Worm (Caenorhabditis elegans) whole organism, young adult: Measurements from ENCODE around the gene C24G6.8.

ENCODE experiments used
- bed-1 ChIP-seq: fragments of 200-800 bp; sonication (Bioruptor generic); IDR thresholded peaks from 2 replicates; pipeline ENCODE4 v1.3.6; 2022; ENCODE audit warnings: missing genetic modification reagents, missing genetic modification characterization, missing compliant biosample characterization
- let-607 ChIP-seq, 2 experiments: fragments of 200-800 bp in 1 of 2; sonication (Bioruptor generic) in 1 of 2; sonication (generic microtip) in 1 of 2; optimal IDR thresholded peaks; 2 replicates each; lab custom pipeline; 2016 to 2018; ENCODE audit warnings: mild to moderate bottlenecking in 2 of 2, missing compliant biosample characterization in 2 of 2, missing genetic modification characterization in 2 of 2, moderate library complexity in 2 of 2, missing genotype in 1 of 2
- lin-54 ChIP-seq: fragments of 200-800 bp; sonication (Bioruptor generic); optimal IDR thresholded peaks from 2 replicates; lab custom pipeline; 2018; ENCODE audit warnings: mild to moderate bottlenecking, missing genetic modification characterization, missing compliant biosample characterization
- pha-4 ChIP-seq: fragments of 150-350 bp; sonication (generic microtip); optimal IDR thresholded peaks from 2 replicates; lab custom pipeline; 2014; ENCODE audit warnings: missing biosample characterization, missing genetic modification reagents, missing genetic modification characterization
- repo-1 ChIP-seq: sonication (generic microtip); optimal IDR thresholded peaks from 2 replicates; lab custom pipeline; 2017; ENCODE audit warnings: mild to moderate bottlenecking, missing genetic modification characterization, missing compliant biosample characterization
- snpc-1.1 ChIP-seq: sonication (generic microtip); optimal IDR thresholded peaks from 2 replicates; lab custom pipeline; 2017; ENCODE audit warnings: missing genetic modification characterization, mild to moderate bottlenecking, missing compliant biosample characterization, antibody characterized with exemption, moderate library complexity, missing genotype, missing genetic modification reagents; ENCODE audit not compliant: insufficient read depth
- snpc-4 ChIP-seq, 5 experiments: fragments of 150-350 bp in 1 of 5; sonication (generic microtip) in 4 of 5; optimal IDR thresholded peaks; 2 replicates each; lab custom pipeline; 2014 to 2018; ENCODE audit warnings: missing genetic modification characterization in 5 of 5, missing biosample characterization in 3 of 5, antibody characterized with exemption in 2 of 5, mild to moderate bottlenecking in 2 of 5, missing compliant biosample characterization in 2 of 5, missing genotype in 2 of 5, moderate library complexity in 2 of 5, missing genetic modification reagents in 1 of 5
- tbx-9 ChIP-seq: sonication (generic microtip); optimal IDR thresholded peaks from 2 replicates; lab custom pipeline; 2016; ENCODE audit warnings: borderline replicate concordance, missing genetic modification characterization, inconsistent platforms, missing compliant biosample characterization

DNA sequence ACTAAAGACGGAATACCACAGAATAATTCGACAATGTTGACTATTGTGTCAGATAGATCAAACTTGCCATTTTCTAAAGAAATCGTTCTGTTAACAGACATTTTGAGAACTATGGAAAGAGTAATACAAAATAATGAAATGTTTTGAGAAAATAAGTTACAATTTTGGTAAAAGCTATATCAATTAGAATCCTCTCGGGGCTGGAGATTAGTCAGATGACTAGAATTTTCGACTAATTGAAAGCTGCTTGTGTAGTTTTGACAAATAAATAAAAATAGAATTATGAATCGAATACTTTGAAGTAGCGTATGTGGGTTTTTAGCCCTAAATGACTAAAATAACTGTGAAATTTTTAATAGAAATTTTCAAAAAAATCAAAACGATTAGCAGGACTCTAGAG, 50.8 kb downstream of the C24G6.8 start, which contains the start of gene srg-65:
- TF ChIP-seq pha-4 (tag; lab: Kevin White, UChicago) (no peak), repo-1 (tag; lab: Kevin White, UChicago) (no peak), snpc-4 (GFP tag; optimal IDR thresholded peaks at IDR 0.05; lab: Kevin White, UChicago) (no peak), snpc-4 (tag; optimal IDR thresholded peaks at IDR 0.05; lab: Kevin White, UChicago) (no peak), tbx-9 (tag; lab: Kevin White, UChicago) (no peak), lin-54 (no peak), snpc-1.1 (tag; lab: Kevin White, UChicago) (no peak), bed-1 (GFP tag; lab: Robert Waterston, UW) (no peak), let-607 (tag; optimal IDR thresholded peaks at IDR 0.05; lab: Kevin White, UChicago) (no peak)
